Worm (Caenorhabditis elegans): ENCODE measurements around the gene R07G3.8.

DNA sequence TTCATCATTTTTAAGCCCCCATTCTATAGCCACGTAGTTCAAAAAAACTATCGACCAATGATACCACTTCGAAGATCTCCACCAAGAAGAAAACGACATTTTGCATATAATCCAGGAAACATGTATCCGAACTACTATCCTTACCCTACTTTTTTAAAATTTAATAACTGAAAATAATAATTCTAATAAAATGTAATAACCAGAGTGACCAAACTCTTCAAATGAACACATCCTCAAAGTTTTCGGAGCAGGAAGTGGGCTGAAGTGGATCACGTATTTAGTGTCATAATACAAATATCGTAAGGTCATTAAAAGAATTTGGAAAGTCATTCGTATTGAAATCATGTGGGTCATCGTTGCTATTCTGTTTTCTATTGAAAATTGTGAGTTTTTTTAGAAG, 42.9 kb downstream of the R07G3.8 start, which contains the start of gene F35D2.6:
- TF ChIP-seq ZK546.5 (tag; optimal IDR thresholded peaks at IDR 0.05) (no peak), elt-3 (tag; optimal IDR thresholded peaks at IDR 0.05) (no peak), lin-39 (tag; optimal IDR thresholded peaks at IDR 0.05) (no peak), snpc-4 (tag; optimal IDR thresholded peaks at IDR 0.05) (no peak), jun-1 (tag; optimal IDR thresholded peaks at IDR 0.05) (no peak)
